Fruit fly (Drosophila melanogaster) whole organism, embryonic: Measurements from ENCODE around the gene CG4607.
A peak's percentile ranks its signal among the peaks of the same experiment; 100 is the strongest.

ENCODE experiments used
- Atf6 ChIP-seq: fragments of 200-800 bp; sonication (Bioruptor generic); IDR thresholded peaks from 2 replicates; pipeline ENCODE4 v1.3.6; 2022; ENCODE audit warnings: missing biosample characterization, missing genetic modification characterization
- Bdp1 ChIP-seq: fragments of 200-800 bp; sonication (Bioruptor generic); optimal IDR thresholded peaks from 3 replicates; lab custom pipeline; 2016; ENCODE audit warnings: missing biosample characterization, missing genetic modification characterization
- CG10321 ChIP-seq: fragments of 200-800 bp; sonication (Bioruptor generic); IDR thresholded peaks from 2 replicates; pipeline ENCODE4 v1.3.6; 2022; ENCODE audit warnings: missing biosample characterization, missing genetic modification characterization
- CG10543 ChIP-seq: fragments of 200-800 bp; sonication (Bioruptor generic); optimal IDR thresholded peaks from 3 replicates; lab custom pipeline; 2017; ENCODE audit warnings: missing biosample characterization, mild to moderate bottlenecking, missing genetic modification characterization, moderate library complexity
- CG12071 ChIP-seq: fragments of 200-800 bp; sonication (Bioruptor generic); optimal IDR thresholded peaks from 3 replicates; lab custom pipeline; 2018; ENCODE audit warnings: missing biosample characterization, mild to moderate bottlenecking, missing genetic modification characterization
- CG13296 ChIP-seq: fragments of 200-800 bp; sonication (Bioruptor generic); optimal IDR thresholded peaks from 3 replicates; lab custom pipeline; 2018; ENCODE audit warnings: missing biosample characterization, mild to moderate bottlenecking, missing genetic modification characterization
- CG15514 ChIP-seq: fragments of 200-800 bp; sonication (Bioruptor generic); optimal IDR thresholded peaks from 3 replicates; lab custom pipeline; 2017; ENCODE audit warnings: missing biosample characterization, missing genetic modification characterization, mild to moderate bottlenecking, moderate library complexity, missing genetic modification reagents
- CG15601 ChIP-seq: fragments of 200-800 bp; sonication (Bioruptor generic); optimal IDR thresholded peaks from 3 replicates; lab custom pipeline; 2019; ENCODE audit warnings: missing biosample characterization, mild to moderate bottlenecking, missing genetic modification characterization, moderate library complexity
- CG1603 ChIP-seq: fragments of 200-800 bp; sonication (Bioruptor generic); optimal IDR thresholded peaks from 2 replicates; lab custom pipeline; 2019; ENCODE audit warnings: missing biosample characterization, mild to moderate bottlenecking, missing genetic modification characterization, moderate library complexity
- CG18764 ChIP-seq: fragments of 200-800 bp; sonication (Bioruptor generic); optimal IDR thresholded peaks from 3 replicates; lab custom pipeline; 2016; ENCODE audit warnings: missing biosample characterization, missing genetic modification characterization
- CG33557 ChIP-seq: fragments of 200-800 bp; sonication (Bioruptor generic); optimal IDR thresholded peaks from 2 replicates; lab custom pipeline; 2019; ENCODE audit warnings: missing biosample characterization, mild to moderate bottlenecking, missing genetic modification characterization, moderate library complexity
- CG3838 ChIP-seq: fragments of 200-800 bp; sonication (Bioruptor generic); optimal IDR thresholded peaks from 3 replicates; lab custom pipeline; 2016; ENCODE audit warnings: missing biosample characterization, missing genetic modification characterization
- CG3847 ChIP-seq: fragments of 200-800 bp; sonication (Bioruptor generic); IDR thresholded peaks from 2 replicates; pipeline ENCODE4 v1.3.6; 2022; ENCODE audit warnings: missing biosample characterization, missing genetic modification characterization
- CG4404 ChIP-seq: fragments of 200-800 bp; sonication (Bioruptor generic); IDR thresholded peaks from 2 replicates; pipeline ENCODE4 v1.3.6; 2022; ENCODE audit warnings: missing biosample characterization, missing genetic modification characterization
- CG6683 ChIP-seq: fragments of 200-800 bp; sonication (Bioruptor generic); optimal IDR thresholded peaks from 2 replicates; lab custom pipeline; 2017; ENCODE audit warnings: missing biosample characterization, mild to moderate bottlenecking, missing genetic modification characterization, missing genetic modification reagents
- CG7357 ChIP-seq: fragments of 200-800 bp; sonication (Bioruptor generic); IDR thresholded peaks from 3 replicates; pipeline ENCODE4 v1.3.6; 2022; ENCODE audit warnings: missing biosample characterization, missing genetic modification characterization
- Dref ChIP-seq: fragments of 200-800 bp; sonication (Bioruptor generic); IDR thresholded peaks from 2 replicates; pipeline ENCODE4 v1.3.6; 2022; ENCODE audit warnings: missing biosample characterization, missing genetic modification characterization
- Hmr ChIP-seq: fragments of 200-800 bp; sonication (Bioruptor generic); optimal IDR thresholded peaks from 3 replicates; lab custom pipeline; 2017; ENCODE audit warnings: mild to moderate bottlenecking, missing biosample characterization, missing genetic modification reagents, missing genetic modification characterization
- Hr51 ChIP-seq, 2 experiments: fragments of 200-800 bp; sonication (Bioruptor generic); optimal IDR thresholded peaks; 2 replicates in 1 of 2; 3 replicates in 1 of 2; lab custom pipeline; 2016 to 2018; ENCODE audit warnings: missing biosample characterization in 2 of 2, missing genetic modification characterization in 2 of 2, mild to moderate bottlenecking in 1 of 2, moderate library complexity in 1 of 2
- Mad ChIP-seq: fragments of 200-800 bp; sonication (Bioruptor generic); optimal IDR thresholded peaks from 2 replicates; lab custom pipeline; 2016; ENCODE audit warnings: missing biosample characterization, missing genetic modification characterization
- Rfx ChIP-seq: fragments of 200-800 bp; sonication (Bioruptor generic); IDR thresholded peaks from 2 replicates; pipeline ENCODE4 v1.3.6; 2022; ENCODE audit warnings: missing biosample characterization, missing genetic modification characterization
- Rx ChIP-seq: fragments of 200-800 bp; sonication (Bioruptor generic); IDR thresholded peaks from 2 replicates; pipeline ENCODE4 v1.3.6; 2022; ENCODE audit warnings: missing biosample characterization, missing genetic modification characterization
- Six4 ChIP-seq: fragments of 200-800 bp; sonication (Bioruptor generic); optimal IDR thresholded peaks from 2 replicates; lab custom pipeline; 2016; ENCODE audit warnings: missing biosample characterization, missing genetic modification characterization
- Sox102F ChIP-seq: fragments of 200-800 bp; sonication (Bioruptor generic); optimal IDR thresholded peaks from 2 replicates; lab custom pipeline; 2018; ENCODE audit warnings: missing biosample characterization, mild to moderate bottlenecking, missing genetic modification characterization, moderate library complexity
- Usf ChIP-seq: fragments of 200-800 bp; sonication (Bioruptor generic); optimal IDR thresholded peaks from 2 replicates; lab custom pipeline; 2017; ENCODE audit warnings: missing genotype, missing biosample characterization, missing genetic modification characterization
- ato ChIP-seq: fragments of 200-800 bp; sonication (Bioruptor generic); IDR thresholded peaks from 2 replicates; pipeline ENCODE4 v1.3.6; 2022; ENCODE audit warnings: missing biosample characterization, missing genetic modification characterization; ENCODE audit not compliant: partially characterized antibody
- bbx ChIP-seq: fragments of 200-800 bp; sonication (Bioruptor generic); IDR thresholded peaks from 2 replicates; pipeline ENCODE4 v1.3.6; 2022; ENCODE audit warnings: missing biosample characterization, missing genetic modification characterization; ENCODE audit not compliant: partially characterized antibody
- cato ChIP-seq: fragments of 200-800 bp; sonication (Bioruptor generic); optimal IDR thresholded peaks from 2 replicates; lab custom pipeline; 2016; ENCODE audit warnings: missing biosample characterization, missing genetic modification characterization, borderline replicate concordance
- cg ChIP-seq: fragments of 200-800 bp; sonication (Bioruptor generic); optimal IDR thresholded peaks from 3 replicates; lab custom pipeline; 2019; ENCODE audit warnings: missing biosample characterization, mild to moderate bottlenecking, missing genetic modification characterization, moderate library complexity
- chm ChIP-seq: fragments of 200-800 bp; sonication (Bioruptor generic); IDR thresholded peaks from 2 replicates; pipeline ENCODE4 v1.3.6; 2022; ENCODE audit warnings: missing biosample characterization, missing genetic modification characterization
- dm ChIP-seq: fragments of 200-800 bp; sonication (Bioruptor generic); optimal IDR thresholded peaks from 3 replicates; lab custom pipeline; 2016; ENCODE audit warnings: missing biosample characterization, missing genetic modification characterization
- dmrt99B ChIP-seq: fragments of 200-800 bp; sonication (Bioruptor generic); optimal IDR thresholded peaks from 2 replicates; lab custom pipeline; 2018; ENCODE audit warnings: missing biosample characterization, mild to moderate bottlenecking, missing genetic modification characterization, moderate library complexity
- dpn ChIP-seq, 2 experiments: fragments of 200-800 bp; sonication (Bioruptor generic); optimal IDR thresholded peaks; 3 replicates each; lab custom pipeline; 2016; ENCODE audit warnings: missing biosample characterization in 2 of 2, missing genetic modification characterization in 2 of 2
- fu2 ChIP-seq: fragments of 200-800 bp; sonication (Bioruptor generic); optimal IDR thresholded peaks from 2 replicates; lab custom pipeline; 2016; ENCODE audit warnings: missing biosample characterization, missing genetic modification characterization
- gem ChIP-seq: fragments of 200-800 bp; sonication (Bioruptor generic); optimal IDR thresholded peaks from 2 replicates; lab custom pipeline; 2019; ENCODE audit warnings: missing biosample characterization, mild to moderate bottlenecking, missing genetic modification characterization, moderate library complexity
- hb ChIP-seq: fragments of 200-800 bp; sonication (Bioruptor generic); IDR thresholded peaks from 3 replicates; pipeline ENCODE4 v1.3.6; 2022; ENCODE audit warnings: missing biosample characterization, missing genetic modification characterization; ENCODE audit not compliant: partially characterized antibody
- hbn ChIP-seq: fragments of 200-800 bp; sonication (Bioruptor generic); IDR thresholded peaks from 2 replicates; pipeline ENCODE4 v1.3.6; 2022; ENCODE audit warnings: missing biosample characterization, missing genetic modification characterization; ENCODE audit not compliant: partially characterized antibody
- hth ChIP-seq: fragments of >200 bp; optimal IDR thresholded peaks from 2 replicates; lab custom pipeline; 2017; ENCODE audit warnings: inconsistent platforms
- jigr1 ChIP-seq: fragments of 200-800 bp; sonication (Bioruptor generic); IDR thresholded peaks from 3 replicates; pipeline ENCODE4 v1.3.6; 2022; ENCODE audit warnings: missing biosample characterization, missing genetic modification characterization
- odd ChIP-seq: fragments of 200-800 bp; sonication (Bioruptor generic); optimal IDR thresholded peaks from 2 replicates; lab custom pipeline; 2017; ENCODE audit warnings: missing biosample characterization, mild to moderate bottlenecking, missing genetic modification characterization
- psq ChIP-seq: fragments of 200-800 bp; sonication (Bioruptor generic); optimal IDR thresholded peaks from 2 replicates; lab custom pipeline; 2017; ENCODE audit warnings: missing biosample characterization, missing genetic modification characterization
- repo ChIP-seq: fragments of 200-800 bp; sonication (Bioruptor generic); optimal IDR thresholded peaks from 2 replicates; lab custom pipeline; 2016; ENCODE audit warnings: missing biosample characterization, missing genetic modification characterization
- salm ChIP-seq: fragments of 200-800 bp; sonication (Bioruptor generic); optimal IDR thresholded peaks from 2 replicates; lab custom pipeline; 2018; ENCODE audit warnings: missing biosample characterization, mild to moderate bottlenecking, missing genetic modification characterization
- shn ChIP-seq: fragments of 200-800 bp; sonication (Bioruptor generic); optimal IDR thresholded peaks from 3 replicates; lab custom pipeline; 2016; ENCODE audit warnings: missing biosample characterization, missing genetic modification characterization
- sisA ChIP-seq: fragments of 200-800 bp; sonication (Bioruptor generic); IDR thresholded peaks from 2 replicates; pipeline ENCODE4 v1.3.6; 2022; ENCODE audit warnings: missing biosample characterization, missing genetic modification characterization
- slp2 ChIP-seq: fragments of 200-800 bp; sonication (Bioruptor generic); optimal IDR thresholded peaks from 2 replicates; lab custom pipeline; 2016; ENCODE audit warnings: missing biosample characterization, missing genetic modification characterization
- sr ChIP-seq: fragments of 200-800 bp; sonication (Bioruptor generic); IDR thresholded peaks from 3 replicates; pipeline ENCODE4 v1.3.6; 2022; ENCODE audit warnings: missing biosample characterization, missing genetic modification characterization
- tap ChIP-seq: fragments of 200-800 bp; optimal IDR thresholded peaks from 3 replicates; lab custom pipeline; 2019; ENCODE audit warnings: missing biosample characterization, mild to moderate bottlenecking, missing genetic modification characterization, moderate library complexity
- twi ChIP-seq: fragments of 200-800 bp; optimal IDR thresholded peaks from 2 replicates; lab custom pipeline; 2019; ENCODE audit warnings: missing biosample characterization, mild to moderate bottlenecking, missing genetic modification characterization, moderate library complexity
- vfl ChIP-seq: fragments of 200-800 bp; sonication (Bioruptor generic); optimal IDR thresholded peaks from 2 replicates; lab custom pipeline; 2016; ENCODE audit warnings: missing biosample characterization, missing genetic modification characterization

Gene CG4607

DNA sequence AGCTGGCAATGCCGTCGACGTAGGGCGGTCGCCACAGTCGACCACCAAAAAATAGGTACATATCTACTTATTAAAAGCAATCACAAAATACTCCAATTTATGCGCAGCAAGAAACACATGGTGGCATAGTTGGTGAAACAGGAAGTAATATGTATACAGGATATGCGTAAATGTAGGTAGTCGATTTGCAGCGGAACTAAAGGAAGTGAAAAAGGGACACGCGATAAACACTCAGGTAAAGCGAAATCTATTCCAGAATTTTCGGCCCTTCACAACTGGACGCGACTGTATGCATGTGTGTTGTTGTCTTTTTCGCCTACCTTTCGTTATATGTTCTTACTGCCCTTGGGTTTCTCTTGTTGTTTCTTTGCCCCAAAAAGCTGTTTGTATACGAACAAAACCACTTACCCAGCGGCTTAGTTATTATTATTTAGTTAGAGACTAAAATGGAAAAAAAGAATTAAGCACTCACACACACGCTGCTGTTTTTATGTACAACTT is 27.3 kb downstream of the CG4607 start (continued):
- TF ChIP-seq CG1603 (tag; lab: Kevin White, UChicago) = peak; percentile 88
- TF ChIP-seq CG4404 (GFP tag; lab: Robert Waterston, UW) = peak; percentile 65; the same call in 1 of the 2 replicates
- TF ChIP-seq vfl (GFP tag; lab: Kevin White, UChicago) = peak; percentile 36
- TF ChIP-seq ato = no peak
- peak; percentile 84 for TF ChIP-seq CG33557 (GFP tag; lab: Kevin White, UChicago)
- peak; percentile 75 for TF ChIP-seq CG15514 (GFP tag; lab: Kevin White, UChicago)
- TF ChIP-seq CG10543 (GFP tag; lab: Kevin White, UChicago) = peak; percentile 84
- peak; percentile 79 for TF ChIP-seq salm
- TF ChIP-seq CG15601 = peak; percentile 76
- peak; percentile 49 for TF ChIP-seq CG18764
- TF ChIP-seq CG13296 (GFP tag; lab: Kevin White, UChicago) = peak; percentile 91
- TF ChIP-seq hth (lab: Kevin White, UChicago) = no peak
- peak; percentile 61 for TF ChIP-seq CG3847 (GFP tag; lab: Robert Waterston, UW)
- TF ChIP-seq hb (GFP tag; lab: Robert Waterston, UW) = no peak
- peak; percentile 52 for TF ChIP-seq chm (GFP tag; lab: Robert Waterston, UW)
- TF ChIP-seq CG3838 (GFP tag; lab: Kevin White, UChicago) = peak; percentile 54
- TF ChIP-seq Atf6 (GFP tag; lab: Robert Waterston, UW) = peak; percentile 86
- 0 out of 3 replicates have a peak, but pooled peaks have one; percentile 39 for TF ChIP-seq jigr1 (GFP tag; lab: Robert Waterston, UW)
- peak; percentile 87 for TF ChIP-seq Rfx
- TF ChIP-seq Sox102F = peak; percentile 73
- TF ChIP-seq gem = peak; percentile 90
- TF ChIP-seq shn (GFP tag; lab: Kevin White, UChicago) = peak; percentile 75
- peak; percentile 52 for TF ChIP-seq sisA (GFP tag; lab: Robert Waterston, UW)
- TF ChIP-seq cato (GFP tag; lab: Kevin White, UChicago) = no peak
- TF ChIP-seq CG6683 = peak; percentile 77
- peak; percentile 68; the same call in 2 of the 3 replicates for TF ChIP-seq CG7357 (GFP tag; lab: Robert Waterston, UW)
- peak; percentile 24; the same call in 1 of the 3 replicates for TF ChIP-seq sr (GFP tag; lab: Robert Waterston, UW)
- TF ChIP-seq hbn = no peak
- TF ChIP-seq dpn (GFP tag; optimal IDR thresholded peaks at IDR 0.05; lab: Kevin White, UChicago) = peak; percentile 79
- TF ChIP-seq Six4 = peak; percentile 31
- TF ChIP-seq repo (GFP tag; lab: Kevin White, UChicago) = peak; percentile 43
- no peak for TF ChIP-seq bbx (GFP tag; lab: Robert Waterston, UW)
- TF ChIP-seq odd = peak; percentile 75
- TF ChIP-seq twi (tag; lab: Kevin White, UChicago) = peak; percentile 86
- peak; percentile 77 for TF ChIP-seq slp2 (GFP tag; lab: Kevin White, UChicago)
- peak; percentile 51 for TF ChIP-seq Usf (GFP tag; lab: Kevin White, UChicago)
- no peak for TF ChIP-seq CG10321 (GFP tag; lab: Robert Waterston, UW)
- TF ChIP-seq fu2 (GFP tag; lab: Kevin White, UChicago) = peak; percentile 77
- TF ChIP-seq cg (GFP tag; lab: Kevin White, UChicago) = no peak
- TF ChIP-seq Bdp1 (GFP tag; lab: Kevin White, UChicago) = peak; percentile 73
- TF ChIP-seq dmrt99B (tag; lab: Kevin White, UChicago) = peak; percentile 89
- peak; percentile 43 for TF ChIP-seq Mad
- TF ChIP-seq CG12071 (GFP tag; lab: Kevin White, UChicago) = peak; percentile 89
- TF ChIP-seq tap (tag; lab: Kevin White, UChicago) = peak; percentile 84
- TF ChIP-seq Hr51 (GFP tag; optimal IDR thresholded peaks at IDR 0.05; lab: Kevin White, UChicago) = peak; percentile 69 to 87
- peak; percentile 45; the same call in 1 of the 2 replicates for TF ChIP-seq Rx (GFP tag; lab: Robert Waterston, UW)
- TF ChIP-seq Dref (GFP tag; lab: Robert Waterston, UW) = no peak
- TF ChIP-seq dm (GFP tag; lab: Kevin White, UChicago) = peak; percentile 55
- peak; percentile 61 for TF ChIP-seq psq (GFP tag; lab: Kevin White, UChicago)
- TF ChIP-seq Hmr = peak; percentile 89
